Fruit fly (Drosophila melanogaster): ENCODE results near the gene fz4.

fz4 gene

DNA sequence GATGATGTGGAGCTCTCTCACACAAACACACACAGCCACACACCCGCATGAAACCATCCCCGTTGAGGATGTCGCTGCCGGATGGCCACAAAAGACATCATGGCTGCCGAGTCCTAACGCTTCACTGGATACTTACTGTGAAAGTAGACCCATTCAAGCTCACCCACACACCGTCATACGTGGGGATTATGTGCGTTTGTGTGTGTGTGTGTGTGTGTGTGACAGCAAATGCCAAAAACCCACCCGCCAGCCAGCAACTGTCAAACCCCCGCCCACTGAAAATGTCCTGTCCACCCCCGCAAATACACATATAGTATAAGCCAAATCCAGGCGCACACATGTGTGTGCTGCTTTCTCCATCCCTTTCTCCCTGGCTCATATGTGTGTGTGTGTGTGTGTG lies 14.4 kb upstream of the fz4 start:
- TF ChIP-seq svp (GFP tag) = peak; percentile 43
- no peak for TF ChIP-seq Eip93F (GFP tag; optimal IDR thresholded peaks at IDR 0.05)
- no peak for TF ChIP-seq topi (GFP tag; optimal IDR thresholded peaks at IDR 0.05)
- no peak for TF ChIP-seq OdsH (GFP tag; optimal IDR thresholded peaks at IDR 0.05)
- no peak for TF ChIP-seq CG6808 (GFP tag; optimal IDR thresholded peaks at IDR 0.05)
- no peak for TF ChIP-seq pdm3 (GFP tag; optimal IDR thresholded peaks at IDR 0.05)
- no peak for TF ChIP-seq achi (GFP tag; optimal IDR thresholded peaks at IDR 0.05)

DNA sequence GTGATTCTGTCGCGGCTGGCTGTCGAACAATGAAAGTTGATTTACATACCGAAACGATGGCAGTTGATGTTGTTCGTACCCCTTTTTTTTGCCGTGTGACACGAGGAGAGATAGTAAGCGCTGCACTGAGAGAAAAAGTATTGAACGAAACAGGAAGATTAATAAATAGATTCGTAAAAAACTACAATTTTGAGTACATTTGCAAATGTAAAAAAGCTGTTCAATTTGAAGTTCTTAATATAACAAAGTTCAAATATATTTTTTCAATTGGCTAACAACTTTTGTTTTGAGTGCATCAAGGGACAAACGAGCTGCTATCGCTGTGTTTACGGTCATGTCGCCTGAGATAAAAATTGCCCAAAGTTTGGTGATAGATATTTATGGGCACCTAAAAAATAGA lies 11.9 kb upstream of the fz4 start:
- TF ChIP-seq Eip78C (GFP tag) (peak; percentile 35), Sox14 (GFP tag; optimal IDR thresholded peaks at IDR 0.05) (no peak)

DNA sequence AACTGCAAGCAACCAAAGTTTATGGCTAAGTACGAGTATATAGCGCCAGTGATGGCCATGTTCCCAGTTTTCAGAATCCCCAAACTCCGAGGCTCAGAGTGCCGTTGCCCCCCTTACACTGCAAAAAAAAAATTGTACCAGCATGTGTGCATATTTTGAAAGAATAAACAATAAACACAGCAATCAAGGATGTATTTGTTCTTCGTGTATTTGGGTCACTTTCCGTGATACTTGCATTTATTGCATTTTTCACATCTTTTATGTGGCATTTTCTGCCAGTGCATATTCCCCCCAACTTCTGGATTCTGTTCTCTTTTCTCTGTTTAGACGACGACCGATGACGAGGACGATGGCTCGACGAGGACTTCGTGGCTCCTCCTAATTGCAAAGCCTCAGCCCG lies 10.0 kb upstream of the fz4 start:
- TF ChIP-seq CG32006 (GFP tag; optimal IDR thresholded peaks at IDR 0.05) (peak; percentile 16), ss (GFP tag; optimal IDR thresholded peaks at IDR 0.05) (peak in 1 of 2 experiments; percentile 34), pdm3 (GFP tag; optimal IDR thresholded peaks at IDR 0.05) (peak; percentile 23), CG3032 (tag; optimal IDR thresholded peaks at IDR 0.05) (peak; percentile 39), Ets96B (tag; optimal IDR thresholded peaks at IDR 0.05) (peak; percentile 7), CG10631 (GFP tag; optimal IDR thresholded peaks at IDR 0.05) (peak; percentile 6), Blimp-1 (GFP tag; optimal IDR thresholded peaks at IDR 0.05) (no peak), svp (GFP tag) (peak; percentile 35), Met (GFP tag; optimal IDR thresholded peaks at IDR 0.05) (no peak), Smox (GFP tag; optimal IDR thresholded peaks at IDR 0.05) (peak; percentile 8), Eip75B (GFP tag; optimal IDR thresholded peaks at IDR 0.05) (peak; percentile 21), Hr38 (GFP tag; optimal IDR thresholded peaks at IDR 0.05) (no peak), spab (GFP tag; optimal IDR thresholded peaks at IDR 0.05) (peak; percentile 7), CG10669 (GFP tag; optimal IDR thresholded peaks at IDR 0.05) (peak; percentile 33), Hr39 (GFP tag; optimal IDR thresholded peaks at IDR 0.05) (peak; percentile 4), Eip78C (GFP tag) (peak; percentile 50), CG1621 (tag; optimal IDR thresholded peaks at IDR 0.05) (no peak), CG7368 (GFP tag; optimal IDR thresholded peaks at IDR 0.05) (no peak), CG6808 (GFP tag; optimal IDR thresholded peaks at IDR 0.05) (peak; percentile 15)

DNA sequence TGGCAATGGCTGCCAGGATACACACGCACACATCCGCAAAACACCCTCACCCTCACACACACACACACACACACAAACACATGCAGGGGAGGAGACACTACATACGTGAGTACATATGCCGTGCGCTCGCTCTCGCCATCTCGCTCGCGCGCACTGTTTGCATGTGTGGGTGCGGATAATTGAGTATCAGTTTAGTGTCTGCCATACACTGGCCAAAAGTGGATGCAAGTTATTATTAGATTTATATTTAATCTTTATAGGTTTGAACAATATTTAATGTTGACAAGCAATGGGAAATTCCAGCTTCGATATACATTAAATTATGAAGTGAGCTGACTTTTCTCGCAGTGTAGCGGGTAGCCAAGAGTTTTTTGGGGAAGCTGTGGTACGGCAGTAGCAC lies 7.6 kb upstream of the fz4 start:
- TF ChIP-seq CG11762 (GFP tag; optimal IDR thresholded peaks at IDR 0.05; ENCODE audit: insufficient read depth) (no peak), Hr38 (GFP tag; optimal IDR thresholded peaks at IDR 0.05) (no peak), spab (GFP tag; optimal IDR thresholded peaks at IDR 0.05) (no peak), CG11902 (GFP tag; optimal IDR thresholded peaks at IDR 0.05) (no peak), salr (GFP tag; optimal IDR thresholded peaks at IDR 0.05) (no peak), Sox15 (GFP tag; optimal IDR thresholded peaks at IDR 0.05) (no peak), CG10631 (GFP tag; optimal IDR thresholded peaks at IDR 0.05) (peak; percentile 9), CG15336 (GFP tag; IDR thresholded peaks at IDR 0.05) (no peak), CG6792 (GFP tag; optimal IDR thresholded peaks at IDR 0.05) (no peak), CG31627 (GFP tag; optimal IDR thresholded peaks at IDR 0.05) (no peak), CG3919 (GFP tag; optimal IDR thresholded peaks at IDR 0.05) (no peak), Ets96B (tag; optimal IDR thresholded peaks at IDR 0.05) (peak; percentile 43), CG9139 (GFP tag; optimal IDR thresholded peaks at IDR 0.05) (no peak), CG3032 (tag; optimal IDR thresholded peaks at IDR 0.05) (peak; percentile 38), ss (GFP tag; optimal IDR thresholded peaks at IDR 0.05) (peak in 1 of 2 experiments; percentile 31), Eip93F (GFP tag; optimal IDR thresholded peaks at IDR 0.05) (no peak), CG8119 (GFP tag; IDR thresholded peaks at IDR 0.05) (no peak), CG32006 (GFP tag; optimal IDR thresholded peaks at IDR 0.05) (peak; percentile 14), Ets21C (GFP tag; optimal IDR thresholded peaks at IDR 0.05) (no peak), CG6163 (GFP tag; IDR thresholded peaks at IDR 0.05) (0 out of 3 replicates have a peak, but pooled peaks have one; percentile 28), Hr39 (GFP tag; optimal IDR thresholded peaks at IDR 0.05) (peak; percentile 0), CG11294 (GFP tag; IDR thresholded peaks at IDR 0.05) (no peak), acj6 (GFP tag; optimal IDR thresholded peaks at IDR 0.05) (peak; percentile 5), Met (GFP tag; optimal IDR thresholded peaks at IDR 0.05) (peak; percentile 26), net (GFP tag; optimal IDR thresholded peaks at IDR 0.05) (no peak), CG8319 (GFP tag; optimal IDR thresholded peaks at IDR 0.05) (no peak), lz (GFP tag; optimal IDR thresholded peaks at IDR 0.05) (peak; percentile 13), dac (GFP tag; optimal IDR thresholded peaks at IDR 0.05) (no peak), dsx (GFP tag; optimal IDR thresholded peaks at IDR 0.05; ENCODE audit: poor library complexity, severe bottlenecking) (peak; percentile 27), Hr4 (GFP tag; optimal IDR thresholded peaks at IDR 0.05) (no peak), CG4318 (GFP tag; optimal IDR thresholded peaks at IDR 0.05) (peak; percentile 21), CG1621 (tag; optimal IDR thresholded peaks at IDR 0.05) (peak; percentile 3), svp (GFP tag) (peak; percentile 55)

Measured in whole organism, prepupa.